Worm (Caenorhabditis elegans) whole organism, L2 larva: ENCODE data around the gene F11E6.6.

Experiments used
- ama-1 ChIP-seq: fragments of 150-350 bp; optimal IDR thresholded peaks from 2 replicates; lab custom pipeline; 2018; ENCODE audit warnings: inconsistent platforms
- ceh-16 ChIP-seq: fragments of 150-350 bp; optimal IDR thresholded peaks from 2 replicates; lab custom pipeline; 2014; ENCODE audit warnings: missing biosample characterization, missing genetic modification characterization
- ceh-82 ChIP-seq: fragments of 150-350 bp; optimal IDR thresholded peaks from 2 replicates; lab custom pipeline; 2014; ENCODE audit warnings: missing biosample characterization, missing genetic modification characterization
- egl-27 ChIP-seq: sonication (generic microtip); optimal IDR thresholded peaks from 3 replicates; lab custom pipeline; 2017; ENCODE audit warnings: missing biosample characterization, missing genetic modification reagents, missing genetic modification characterization
- fos-1 ChIP-seq: fragments of 150-350 bp; optimal IDR thresholded peaks from 2 replicates; lab custom pipeline; 2014; ENCODE audit warnings: missing biosample characterization, missing genetic modification characterization
- lin-11 ChIP-seq: fragments of 150-350 bp; sonication (generic microtip); optimal IDR thresholded peaks from 2 replicates; lab custom pipeline; 2014; ENCODE audit warnings: missing biosample characterization, missing genetic modification characterization, inconsistent platforms, mixed read lengths
- lin-39 ChIP-seq: fragments of 150-350 bp; optimal IDR thresholded peaks from 2 replicates; lab custom pipeline; 2014; ENCODE audit warnings: missing biosample characterization, missing genetic modification reagents, missing genetic modification characterization
- nhr-11 ChIP-seq: fragments of 150-350 bp; optimal IDR thresholded peaks from 2 replicates; lab custom pipeline; 2014; ENCODE audit warnings: missing biosample characterization, missing genetic modification characterization
- nhr-12 ChIP-seq: fragments of 150-350 bp; optimal IDR thresholded peaks from 2 replicates; lab custom pipeline; 2014; ENCODE audit warnings: missing biosample characterization, missing genetic modification characterization
- nhr-23 ChIP-seq: fragments of 150-350 bp; optimal IDR thresholded peaks from 2 replicates; lab custom pipeline; 2014; ENCODE audit warnings: missing biosample characterization, missing genetic modification reagents, missing genetic modification characterization
- skn-1 ChIP-seq: sonication (generic microtip); optimal IDR thresholded peaks from 2 replicates; lab custom pipeline; 2017; ENCODE audit warnings: missing biosample characterization, missing genetic modification characterization
- snpc-4 ChIP-seq: fragments of 150-350 bp; optimal IDR thresholded peaks from 2 replicates; lab custom pipeline; 2014; ENCODE audit warnings: missing biosample characterization, missing genetic modification characterization
- unc-39 ChIP-seq: fragments of 150-350 bp; optimal IDR thresholded peaks from 2 replicates; lab custom pipeline; 2014; ENCODE audit warnings: missing biosample characterization, missing genetic modification characterization

DNA sequence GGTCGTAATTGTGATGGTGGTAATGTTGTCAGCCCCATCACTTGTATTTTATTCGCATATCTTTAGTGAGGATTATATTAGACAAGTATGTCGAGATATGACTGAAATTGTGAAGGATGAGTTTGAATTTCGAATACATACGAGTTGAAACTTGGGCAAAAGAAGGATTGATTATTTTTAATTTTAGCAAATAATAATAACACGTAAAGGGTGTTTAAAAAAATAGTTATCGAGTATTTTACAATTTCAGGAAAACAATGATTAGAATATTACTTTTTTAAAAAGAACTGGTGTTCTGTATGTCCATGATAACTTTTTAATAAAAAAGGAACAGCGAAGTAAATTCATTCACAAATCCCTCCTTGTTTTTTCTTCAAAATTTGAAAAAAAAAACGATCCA, 15.3 kb downstream of the F11E6.6 start, which contains the start of gene F11E6.8:
- TF ChIP-seq skn-1 (tag; lab: Kevin White, UChicago) = no peak
- TF ChIP-seq snpc-4 (tag; lab: Kevin White, UChicago) = no peak
- no peak for TF ChIP-seq ama-1 (lab: Kevin White, UChicago)
- no peak for TF ChIP-seq lin-39
- no peak for TF ChIP-seq nhr-23
- TF ChIP-seq unc-39 = no peak
- no peak for TF ChIP-seq ceh-82 (tag; lab: Kevin White, UChicago)
- no peak for TF ChIP-seq fos-1 (tag; lab: Kevin White, UChicago)
- TF ChIP-seq nhr-11 (tag; lab: Kevin White, UChicago) = no peak
- TF ChIP-seq egl-27 (tag; lab: Kevin White, UChicago) = no peak
- TF ChIP-seq nhr-12 (tag; lab: Kevin White, UChicago) = no peak
- TF ChIP-seq ceh-16 = no peak
- TF ChIP-seq lin-11 = no peak
